Worm (Caenorhabditis elegans) whole organism, young adult: Measurements from ENCODE around the gene srh-92.

Experiments used
- B0261.1 ChIP-seq: sonication (generic microtip); optimal IDR thresholded peaks from 2 replicates; lab custom pipeline; 2016; ENCODE audit warnings: mild to moderate bottlenecking, missing genetic modification characterization, moderate library complexity, missing compliant biosample characterization
- D2030.7 ChIP-seq: fragments of 200-800 bp; sonication (Bioruptor generic); IDR thresholded peaks from 2 replicates; pipeline ENCODE4 v1.3.6; 2022; ENCODE audit warnings: missing genetic modification reagents, missing genetic modification characterization, missing compliant biosample characterization
- F22D6.2 ChIP-seq: sonication (generic microtip); optimal IDR thresholded peaks from 2 replicates; lab custom pipeline; 2016; ENCODE audit warnings: mild to moderate bottlenecking, missing genetic modification characterization, missing compliant biosample characterization
- F23B12.7 ChIP-seq: sonication (generic microtip); optimal IDR thresholded peaks from 2 replicates; lab custom pipeline; 2017; ENCODE audit warnings: missing genetic modification characterization, mild to moderate bottlenecking, missing compliant biosample characterization, antibody characterized with exemption, moderate library complexity; ENCODE audit not compliant: insufficient read depth
- F37B4.10 ChIP-seq: fragments of 200-800 bp; sonication (Bioruptor generic); IDR thresholded peaks from 2 replicates; pipeline ENCODE4 v1.3.6; 2022; ENCODE audit warnings: missing genetic modification characterization, missing compliant biosample characterization
- F55B11.4 ChIP-seq: sonication (generic microtip); optimal IDR thresholded peaks from 2 replicates; lab custom pipeline; 2016; ENCODE audit warnings: missing compliant biosample characterization, missing genetic modification characterization, borderline replicate concordance; ENCODE audit not compliant: insufficient read depth
- F57C9.4 ChIP-seq: sonication (generic microtip); optimal IDR thresholded peaks from 2 replicates; lab custom pipeline; 2017; ENCODE audit warnings: mild to moderate bottlenecking, missing genetic modification characterization, missing compliant biosample characterization
- K12H6.12 ChIP-seq: fragments of 200-800 bp; sonication (Bioruptor generic); optimal IDR thresholded peaks from 2 replicates; lab custom pipeline; 2018; ENCODE audit warnings: mild to moderate bottlenecking, missing genetic modification characterization, missing compliant biosample characterization
- Y53G8AR.9 ChIP-seq: fragments of 200-800 bp; sonication (Bioruptor generic); conservative IDR thresholded peaks from 2 replicates; pipeline ENCODE4 v1.3.6; 2022; ENCODE audit warnings: missing genetic modification reagents, missing genetic modification characterization, missing compliant biosample characterization
- Y56A3A.18 ChIP-seq: fragments of 200-800 bp; sonication (Bioruptor generic); IDR thresholded peaks from 2 replicates; pipeline ENCODE4 v1.3.6; 2022; ENCODE audit warnings: missing genetic modification reagents, missing genetic modification characterization, missing compliant biosample characterization
- athp-1 ChIP-seq: sonication (generic microtip); optimal IDR thresholded peaks from 2 replicates; lab custom pipeline; 2017; ENCODE audit warnings: mild to moderate bottlenecking, missing genetic modification characterization, missing compliant biosample characterization
- ceh-27 ChIP-seq: fragments of 200-800 bp; sonication (Bioruptor generic); optimal IDR thresholded peaks from 2 replicates; lab custom pipeline; 2018; ENCODE audit warnings: mild to moderate bottlenecking, missing genetic modification characterization, moderate library complexity, missing compliant biosample characterization
- ceh-91 ChIP-seq: fragments of 200-800 bp; sonication (Bioruptor generic); IDR thresholded peaks from 2 replicates; pipeline ENCODE4 v1.3.6; 2022; ENCODE audit warnings: missing genetic modification reagents, missing genetic modification characterization, missing compliant biosample characterization
- dpl-1 ChIP-seq: fragments of 150-350 bp; optimal IDR thresholded peaks from 2 replicates; lab custom pipeline; 2014; ENCODE audit warnings: missing biosample characterization, missing genetic modification reagents, missing genetic modification characterization
- ekl-4 ChIP-seq: fragments of 200-800 bp; sonication (Bioruptor generic); IDR thresholded peaks from 2 replicates; pipeline ENCODE4 v1.3.6; 2022; ENCODE audit warnings: missing genetic modification reagents, missing genetic modification characterization, missing compliant biosample characterization
- him-1 ChIP-seq: sonication (generic microtip); optimal IDR thresholded peaks from 2 replicates; lab custom pipeline; 2016; ENCODE audit warnings: missing genotype, missing genetic modification reagents, missing genetic modification characterization, missing compliant biosample characterization
- lin-26 ChIP-seq: fragments of 200-800 bp; sonication (Bioruptor generic); IDR thresholded peaks from 2 replicates; pipeline ENCODE4 v1.3.6; 2022; ENCODE audit warnings: missing genetic modification reagents, missing genetic modification characterization, missing compliant biosample characterization
- lin-54 ChIP-seq: fragments of 200-800 bp; sonication (Bioruptor generic); optimal IDR thresholded peaks from 2 replicates; lab custom pipeline; 2018; ENCODE audit warnings: mild to moderate bottlenecking, missing genetic modification characterization, missing compliant biosample characterization
- mcd-1 ChIP-seq: fragments of 200-800 bp; sonication (Bioruptor generic); IDR thresholded peaks from 2 replicates; pipeline ENCODE4 v1.3.6; 2022; ENCODE audit warnings: missing genetic modification reagents, missing genetic modification characterization, missing compliant biosample characterization
- mel-28 ChIP-seq: sonication (generic microtip); optimal IDR thresholded peaks from 2 replicates; lab custom pipeline; 2016; ENCODE audit warnings: borderline replicate concordance, mild to moderate bottlenecking, missing genetic modification characterization, missing compliant biosample characterization
- mes-4 ChIP-seq: sonication (generic microtip); optimal IDR thresholded peaks from 2 replicates; lab custom pipeline; 2016; ENCODE audit warnings: missing genotype, missing genetic modification characterization, missing compliant biosample characterization
- nfya-1 ChIP-seq: sonication (generic microtip); optimal IDR thresholded peaks from 2 replicates; lab custom pipeline; 2017; ENCODE audit warnings: antibody characterized with exemption, missing compliant biosample characterization, missing genetic modification characterization, borderline replicate concordance; ENCODE audit not compliant: insufficient read depth
- nfya-2 ChIP-seq: fragments of 200-800 bp; sonication (Bioruptor generic); IDR thresholded peaks from 2 replicates; pipeline ENCODE4 v1.3.6; 2022; ENCODE audit warnings: missing genetic modification reagents, missing genetic modification characterization, missing compliant biosample characterization
- nfyb-1 ChIP-seq: fragments of 200-800 bp; sonication (Bioruptor generic); IDR thresholded peaks from 2 replicates; pipeline ENCODE4 v1.3.6; 2022; ENCODE audit warnings: missing genetic modification reagents, missing genetic modification characterization, missing compliant biosample characterization
- nhr-27 ChIP-seq: fragments of 200-800 bp; sonication (Bioruptor generic); optimal IDR thresholded peaks from 2 replicates; lab custom pipeline; 2018; ENCODE audit warnings: mild to moderate bottlenecking, missing genetic modification characterization, moderate library complexity, missing compliant biosample characterization
- pbrm-1 ChIP-seq: fragments of 200-800 bp; sonication (Bioruptor generic); IDR thresholded peaks from 2 replicates; pipeline ENCODE4 v1.3.6; 2022; ENCODE audit warnings: missing genetic modification reagents, missing genetic modification characterization, missing compliant biosample characterization
- rcor-1 ChIP-seq: fragments of 200-800 bp; sonication (Bioruptor generic); IDR thresholded peaks from 2 replicates; pipeline ENCODE4 v1.3.6; 2022; ENCODE audit warnings: missing genetic modification reagents, missing genetic modification characterization, missing compliant biosample characterization
- rpc-1 ChIP-seq, 2 experiments: fragments of 150-350 bp in 1 of 2; sonication (generic microtip) in 1 of 2; optimal IDR thresholded peaks; 2 replicates each; lab custom pipeline; 2014 to 2018; ENCODE audit warnings: missing biosample characterization in 1 of 2, missing genetic modification characterization in 1 of 2, missing genetic modification reagents in 1 of 2, missing genotype in 1 of 2
- snpc-4 ChIP-seq, 5 experiments: fragments of 150-350 bp in 1 of 5; sonication (generic microtip) in 4 of 5; optimal IDR thresholded peaks; 2 replicates each; lab custom pipeline; 2014 to 2018; ENCODE audit warnings: missing genetic modification characterization in 5 of 5, missing biosample characterization in 3 of 5, antibody characterized with exemption in 2 of 5, mild to moderate bottlenecking in 2 of 5, missing compliant biosample characterization in 2 of 5, missing genotype in 2 of 5, moderate library complexity in 2 of 5, missing genetic modification reagents in 1 of 5
- sptf-2 ChIP-seq: fragments of 200-800 bp; sonication (Bioruptor generic); optimal IDR thresholded peaks from 2 replicates; lab custom pipeline; 2018; ENCODE audit warnings: mild to moderate bottlenecking, missing genetic modification characterization, missing compliant biosample characterization
- tbp1 ChIP-seq: fragments of 200-800 bp; sonication (Bioruptor generic); optimal IDR thresholded peaks from 2 replicates; lab custom pipeline; 2018; ENCODE audit warnings: mild to moderate bottlenecking, missing genetic modification characterization, missing compliant biosample characterization
- tbx-9 ChIP-seq: sonication (generic microtip); optimal IDR thresholded peaks from 2 replicates; lab custom pipeline; 2016; ENCODE audit warnings: borderline replicate concordance, missing genetic modification characterization, inconsistent platforms, missing compliant biosample characterization
- unc-130 ChIP-seq: sonication (generic microtip); optimal IDR thresholded peaks from 2 replicates; lab custom pipeline; 2016; ENCODE audit warnings: missing genetic modification reagents, missing genetic modification characterization, missing compliant biosample characterization
- zfh-2 ChIP-seq: fragments of 200-800 bp; sonication (Bioruptor generic); conservative IDR thresholded peaks from 2 replicates; pipeline ENCODE4 v1.3.6; 2022; ENCODE audit warnings: missing genetic modification reagents, missing genetic modification characterization, missing compliant biosample characterization
- zim-3 ChIP-seq: sonication (generic microtip); optimal IDR thresholded peaks from 2 replicates; lab custom pipeline; 2017; ENCODE audit warnings: mild to moderate bottlenecking, missing genetic modification characterization, moderate library complexity, missing compliant biosample characterization
- ztf-18 ChIP-seq: sonication (generic microtip); optimal IDR thresholded peaks from 2 replicates; lab custom pipeline; 2016; ENCODE audit warnings: missing genotype, mild to moderate bottlenecking, missing genetic modification characterization, missing compliant biosample characterization

srh-92 gene

ce11 chrV:7460898-7461297 is at the start of gene srh-92:
srh-92 (minus strand) TSS chrV:7460998.
- no peak for TF ChIP-seq F22D6.2 (tag; lab: Kevin White, UChicago)
- no peak for TF ChIP-seq mcd-1
- no peak for TF ChIP-seq nfyb-1
- TF ChIP-seq K12H6.12 (tag; lab: Kevin White, UChicago) = no peak
- no peak for TF ChIP-seq pbrm-1
- no peak for TF ChIP-seq zim-3 (tag; lab: Kevin White, UChicago)
- TF ChIP-seq zfh-2 = no peak
- no peak for TF ChIP-seq lin-26 (GFP tag; lab: Robert Waterston, UW)
- no peak for TF ChIP-seq F55B11.4 (tag; lab: Kevin White, UChicago)
- TF ChIP-seq F37B4.10 (GFP tag; lab: Robert Waterston, UW) = no peak

ce11 chrV:7508566-7509044 is 47.8 kb upstream of the srh-92 start, which contains the start of the genes str-31 and nhr-172:
str-31 (minus strand) TSS chrV:7508666.
nhr-172 (plus strand) TSS chrV:7508994.
- TF ChIP-seq ceh-91 (no peak), Y53G8AR.9 (GFP tag; lab: Robert Waterston, UW) (no peak)

ce11 chrV:7506207-7506606 is 45.4 kb upstream of the srh-92 start:
- TF ChIP-seq nhr-27 (tag; lab: Kevin White, UChicago) = no peak
- TF ChIP-seq nfyb-1 = no peak
- TF ChIP-seq rpc-1 (optimal IDR thresholded peaks at IDR 0.05; lab: Kevin White, UChicago) = peak; percentile 54
- peak; percentile 73 for TF ChIP-seq rpc-1 (tag; optimal IDR thresholded peaks at IDR 0.05; lab: Kevin White, UChicago)
- 0 out of 2 replicates have a peak, but pooled peaks have one; percentile 44 for TF ChIP-seq D2030.7
- TF ChIP-seq dpl-1 = no peak
- no peak for TF ChIP-seq mel-28
- TF ChIP-seq tbp1 (GFP tag; lab: Kevin White, UChicago) = peak; percentile 90
- peak; percentile 31; the same call in 1 of the 2 replicates for TF ChIP-seq pbrm-1
- no peak for TF ChIP-seq unc-130 (GFP tag; lab: Kevin White, UChicago)
- no peak for TF ChIP-seq F57C9.4 (tag; lab: Kevin White, UChicago)
- TF ChIP-seq Y56A3A.18 (GFP tag; lab: Robert Waterston, UW) = 0 out of 2 replicates have a peak, but pooled peaks have one; percentile 30
- TF ChIP-seq F23B12.7 (tag; lab: Kevin White, UChicago) = peak; percentile 60
- TF ChIP-seq lin-54 (GFP tag; lab: Kevin White, UChicago) = no peak
- TF ChIP-seq him-1 = peak; percentile 67
- TF ChIP-seq lin-26 (GFP tag; lab: Robert Waterston, UW) = peak; percentile 55; the same call in 1 of the 2 replicates
- TF ChIP-seq athp-1 (tag; lab: Kevin White, UChicago) = no peak
- TF ChIP-seq B0261.1 = peak; percentile 71
- TF ChIP-seq nfya-2 (GFP tag; lab: Robert Waterston, UW) = no peak
- TF ChIP-seq mes-4 (tag; lab: Kevin White, UChicago) = no peak
- TF ChIP-seq rcor-1 = no peak
- TF ChIP-seq ztf-18 (tag; lab: Kevin White, UChicago) = peak; percentile 15

- no peak for TF ChIP-seq nfya-1 (tag; lab: Kevin White, UChicago)
- TF ChIP-seq tbx-9 (tag; lab: Kevin White, UChicago) = no peak
- no peak for TF ChIP-seq ekl-4 (GFP tag; lab: Robert Waterston, UW)
- no peak for TF ChIP-seq ceh-27 (GFP tag; lab: Kevin White, UChicago)
- no peak for TF ChIP-seq D2030.7
- TF ChIP-seq F22D6.2 (tag; lab: Kevin White, UChicago) = no peak
- no peak for TF ChIP-seq him-1
- TF ChIP-seq sptf-2 (GFP tag; lab: Kevin White, UChicago) = no peak
- no peak for TF ChIP-seq snpc-4 (GFP tag; optimal IDR thresholded peaks at IDR 0.05; lab: Kevin White, UChicago)
- no peak for TF ChIP-seq snpc-4 (tag; optimal IDR thresholded peaks at IDR 0.05; lab: Kevin White, UChicago)
Observed at ce11 chrV:7504271-7504670, 43.5 kb upstream of the srh-92 start, which contains the start of gene srh-229. srh-229 (minus strand) TSS chrV:7504371.
